Worm (Caenorhabditis elegans) whole organism, mixed stage, embryonic: ENCODE measurements around the gene F54D10.5.

Source experiments
- ceh-43 ChIP-seq: fragments of 200-800 bp; sonication (Bioruptor generic); optimal IDR thresholded peaks from 2 replicates; lab custom pipeline; 2018; ENCODE audit warnings: mild to moderate bottlenecking, missing genetic modification characterization, moderate library complexity, missing compliant biosample characterization
- ceh-83 ChIP-seq: fragments of 200-800 bp; sonication (Bioruptor generic); optimal IDR thresholded peaks from 2 replicates; lab custom pipeline; 2018; ENCODE audit warnings: mild to moderate bottlenecking, missing genetic modification characterization, missing compliant biosample characterization
- elt-3 ChIP-seq: fragments of 150-350 bp; optimal IDR thresholded peaks from 2 replicates; lab custom pipeline; 2014; ENCODE audit warnings: missing biosample characterization, missing genetic modification characterization
- lsy-2 ChIP-seq: fragments of 150-350 bp; optimal IDR thresholded peaks from 2 replicates; lab custom pipeline; 2014; ENCODE audit warnings: missing biosample characterization, missing genetic modification characterization
- pha-4 ChIP-seq: fragments of 150-350 bp; optimal IDR thresholded peaks from 2 replicates; lab custom pipeline; 2018; ENCODE audit warnings: missing biosample characterization, missing genetic modification reagents, missing genetic modification characterization
- sptf-1 ChIP-seq: sonication (generic microtip); optimal IDR thresholded peaks from 2 replicates; lab custom pipeline; 2017; ENCODE audit warnings: mild to moderate bottlenecking, missing genetic modification characterization, moderate library complexity, missing compliant biosample characterization
- unc-39 ChIP-seq: fragments of 150-350 bp; optimal IDR thresholded peaks from 2 replicates; lab custom pipeline; 2014; ENCODE audit warnings: missing biosample characterization, missing genetic modification characterization
- ztf-11 ChIP-seq: fragments of 150-350 bp; optimal IDR thresholded peaks from 2 replicates; lab custom pipeline; 2014; ENCODE audit warnings: missing biosample characterization, missing genetic modification characterization

ce11 chrII:3808643-3809042 is 666 bp upstream of the F54D10.5 start:
- no peak for TF ChIP-seq ceh-83
- TF ChIP-seq elt-3 (tag; lab: Kevin White, UChicago), result no peak
- TF ChIP-seq unc-39 (tag; lab: Kevin White, UChicago), result no peak
- TF ChIP-seq pha-4 (tag; lab: Kevin White, UChicago), result no peak
- TF ChIP-seq sptf-1 (tag; lab: Kevin White, UChicago), result no peak
- no peak for TF ChIP-seq lsy-2
- TF ChIP-seq ceh-43, result no peak
- no peak for TF ChIP-seq ztf-11 (tag; lab: Kevin White, UChicago)
